Fruit fly (Drosophila melanogaster) whole organism: Measurements from ENCODE around the gene CG18547.

Source experiments
- CG8478 ChIP-seq: fragments of >200 bp; optimal IDR thresholded peaks from 2 replicates; lab custom pipeline; 2018; ENCODE audit warnings: inconsistent platforms
- EcR ChIP-seq, 2 experiments: fragments of >200 bp; optimal IDR thresholded peaks; 2 replicates each; lab custom pipeline; 2017; ENCODE audit warnings: missing biosample characterization in 2 of 2, missing genetic modification characterization in 2 of 2, missing genetic modification reagents in 2 of 2
- pan ChIP-seq: fragments of >200 bp; optimal IDR thresholded peaks from 2 replicates; lab custom pipeline; 2017
- psq ChIP-seq: fragments of >200 bp; optimal IDR thresholded peaks from 2 replicates; lab custom pipeline; 2017
- usp ChIP-seq: fragments of >200 bp; optimal IDR thresholded peaks from 2 replicates; lab custom pipeline; 2017; ENCODE audit warnings: missing biosample characterization, missing genetic modification characterization, mixed read lengths

dm6 chr3R:11947079-11947869 lies 32.9 kb downstream of the CG18547 start:
- TF ChIP-seq usp (no peak), psq (lab: Kevin White, UChicago) (no peak), pan (lab: Kevin White, UChicago) (no peak), EcR (GFP tag; optimal IDR thresholded peaks at IDR 0.05; lab: Kevin White, UChicago) (no peak), CG8478 (no peak)
